Worm (Caenorhabditis elegans) whole organism, late embryonic: ENCODE results near the gene nlp-59.

Experiments
- K09A11.1 ChIP-seq: sonication (generic microtip); optimal IDR thresholded peaks from 2 replicates; lab custom pipeline; 2017; ENCODE audit warnings: antibody characterized with exemption, mild to moderate bottlenecking, missing genetic modification characterization, missing compliant biosample characterization; ENCODE audit not compliant: insufficient read depth
- ets-4 ChIP-seq: sonication (generic microtip); optimal IDR thresholded peaks from 2 replicates; lab custom pipeline; 2016; ENCODE audit warnings: missing genetic modification characterization, missing compliant biosample characterization
- fkh-6 ChIP-seq: sonication (generic microtip); optimal IDR thresholded peaks from 2 replicates; lab custom pipeline; 2016; ENCODE audit warnings: missing genetic modification characterization, missing compliant biosample characterization

ce11 chrV:14942898-14943297, 28.3 kb upstream of the nlp-59 start:
- TF ChIP-seq ets-4 (tag; lab: Kevin White, UChicago) (no peak), K09A11.1 (tag; lab: Kevin White, UChicago) (no peak), fkh-6 (tag; lab: Kevin White, UChicago) (no peak)
